Fruit fly (Drosophila melanogaster) Kc167 (cell line): ENCODE data around the gene eIF4E1.

Experiments used
- Myc ChIP-seq: fragments of >200 bp; optimal IDR thresholded peaks from 2 replicates; lab custom pipeline; 2017; ENCODE audit warnings: missing external identifiers
- Sin3A ChIP-seq: fragments of >200 bp; optimal IDR thresholded peaks from 2 replicates; lab custom pipeline; 2018; ENCODE audit warnings: missing external identifiers
- h ChIP-seq: fragments of >200 bp; optimal IDR thresholded peaks from 3 replicates; lab custom pipeline; 2018; ENCODE audit warnings: missing external identifiers
- insv ChIP-seq: fragments of >200 bp; optimal IDR thresholded peaks from 3 replicates; lab custom pipeline; 2018; ENCODE audit warnings: missing external identifiers
- psq ChIP-seq: fragments of >200 bp; optimal IDR thresholded peaks from 2 replicates; lab custom pipeline; 2017; ENCODE audit warnings: missing external identifiers
- ttk ChIP-seq: sonication (Bioruptor generic); optimal IDR thresholded peaks from 2 replicates; lab custom pipeline; 2017; ENCODE audit warnings: missing external identifiers

eIF4E1 gene

dm6 chr3L:9431848-9432623 is 29.8 kb upstream of the eIF4E1 start:
- no peak for TF ChIP-seq ttk (lab: Kevin White, UChicago)
- TF ChIP-seq h (lab: Kevin White, UChicago) = no peak
- TF ChIP-seq Myc = no peak
- TF ChIP-seq insv (lab: Kevin White, UChicago) = no peak
- TF ChIP-seq psq = no peak
- no peak for TF ChIP-seq Sin3A (lab: Kevin White, UChicago)

- TF ChIP-seq psq (no peak), Sin3A (lab: Kevin White, UChicago) (no peak), insv (lab: Kevin White, UChicago) (no peak), h (lab: Kevin White, UChicago) (no peak), ttk (lab: Kevin White, UChicago) (no peak), Myc (no peak)
These were observed 28.3 kb upstream of the eIF4E1 start for dm6 chr3L:9430608-9430952.

- TF ChIP-seq insv (lab: Kevin White, UChicago) = no peak
These were observed 27.7 kb upstream of the eIF4E1 start, which contains the start of the genes RpS17 and MTF-1 for dm6 chr3L:9429665-9430607. RpS17 (minus strand) TSS chr3L:9429821. MTF-1 (plus strand) TSS chr3L:9430312.

- TF ChIP-seq Sin3A (lab: Kevin White, UChicago) = no peak
- TF ChIP-seq h (lab: Kevin White, UChicago) = no peak
- TF ChIP-seq ttk (lab: Kevin White, UChicago) = no peak
- no peak for TF ChIP-seq psq
- no peak for TF ChIP-seq insv (lab: Kevin White, UChicago)
- no peak for TF ChIP-seq Myc
These were observed 24.5 kb upstream of the eIF4E1 start, which contains the start of the genes Atat and Shc for dm6 chr3L:9426656-9427294. Atat (minus strand) TSS chr3L:9426758. Shc (plus strand) TSS chr3L:9427010.

DNA sequence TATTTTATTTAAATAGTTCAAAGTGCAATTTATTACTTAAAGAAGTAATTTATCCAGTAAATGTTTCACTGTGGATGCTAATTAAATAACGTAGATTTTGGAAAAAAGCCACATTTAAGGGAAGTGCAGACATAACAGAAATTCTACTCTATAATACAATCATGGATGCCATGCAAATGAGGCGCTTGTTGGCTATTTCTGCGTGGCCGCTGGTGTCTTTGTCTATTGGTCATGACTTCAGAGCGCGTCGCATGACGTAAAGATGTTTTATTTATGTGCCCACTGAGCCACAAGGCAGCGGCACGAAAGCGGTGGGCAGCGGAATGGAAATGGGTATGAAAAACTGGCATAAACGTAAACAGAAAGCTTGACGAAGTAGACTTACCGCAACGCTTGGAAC is 23.6 kb upstream of the eIF4E1 start:
- TF ChIP-seq psq = no peak
- TF ChIP-seq Myc = no peak
- no peak for TF ChIP-seq h (lab: Kevin White, UChicago)

- TF ChIP-seq insv (lab: Kevin White, UChicago) (no peak), ttk (lab: Kevin White, UChicago) (no peak), psq (no peak)
These were observed 22.3 kb upstream of the eIF4E1 start for dm6 chr3L:9424528-9424911.

- no peak for TF ChIP-seq h (lab: Kevin White, UChicago)
- no peak for TF ChIP-seq Sin3A (lab: Kevin White, UChicago)
- no peak for TF ChIP-seq psq
- no peak for TF ChIP-seq ttk (lab: Kevin White, UChicago)
- TF ChIP-seq insv (lab: Kevin White, UChicago) = no peak
- no peak for TF ChIP-seq Myc
These were observed 21.7 kb upstream of the eIF4E1 start for dm6 chr3L:9423757-9424527.

- TF ChIP-seq psq (no peak), insv (lab: Kevin White, UChicago) (no peak), h (lab: Kevin White, UChicago) (no peak), Sin3A (lab: Kevin White, UChicago) (no peak), ttk (lab: Kevin White, UChicago) (no peak), Myc (no peak)
These were observed 20.6 kb upstream of the eIF4E1 start, which contains the start of gene aay for dm6 chr3L:9422636-9423419. aay (plus strand) TSS chr3L:9423253.

dm6 chr3L:9422135-9422534 is 19.9 kb upstream of the eIF4E1 start:
- TF ChIP-seq Sin3A (lab: Kevin White, UChicago) (no peak), h (lab: Kevin White, UChicago) (no peak), ttk (lab: Kevin White, UChicago) (no peak), psq (no peak), insv (lab: Kevin White, UChicago) (no peak), Myc (no peak)

dm6 chr3L:9421621-9422020 is 19.4 kb upstream of the eIF4E1 start:
- TF ChIP-seq ttk (lab: Kevin White, UChicago) = no peak
- no peak for TF ChIP-seq Sin3A (lab: Kevin White, UChicago)
- no peak for TF ChIP-seq insv (lab: Kevin White, UChicago)

DNA sequence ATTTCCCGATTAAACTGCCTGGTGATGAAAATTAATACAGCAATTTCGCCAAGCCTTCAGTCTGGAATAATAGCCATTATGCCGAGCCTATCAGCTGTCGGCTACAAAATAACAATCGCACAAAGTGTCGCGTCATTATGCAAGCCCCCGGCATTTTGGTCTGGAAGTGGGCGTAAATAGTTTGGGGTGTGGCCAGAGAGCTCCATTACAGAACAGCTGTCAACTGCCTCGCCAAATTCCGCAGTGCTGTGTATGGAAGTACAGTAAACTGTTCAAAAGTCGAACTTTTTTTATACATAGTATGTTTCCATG is 18.5 kb upstream of the eIF4E1 start:
- TF ChIP-seq insv (lab: Kevin White, UChicago) = no peak
- TF ChIP-seq Myc = no peak
- no peak for TF ChIP-seq ttk (lab: Kevin White, UChicago)
- no peak for TF ChIP-seq psq
- no peak for TF ChIP-seq h (lab: Kevin White, UChicago)
- no peak for TF ChIP-seq Sin3A (lab: Kevin White, UChicago)
